In genomic region chrX:10899232-10899631, dm6 we compare ENCODE assay signal across 5 fruit fly cellular contexts.
A peak's percentile ranks its signal among the peaks of the same experiment; 100 is the strongest.
TF ChIP-seq lines count a peak whose summit lies in the region.

CG1582 (minus strand) TSS chrX:10899302.

- no peak for TF ChIP-seq CTCF in whole organism, embryonic (GFP tag; optimal IDR thresholded peaks at IDR 0.05; lab: Kevin White, UChicago)

TF ChIP-seq in whole organism, adult, 20 proteins besides CTCF, POLR2A, EP300 and RAD21:
- peak; percentile 70 for TF ChIP-seq bab1 (GFP tag; optimal IDR thresholded peaks at IDR 0.05; lab: Kevin White, UChicago)
- peak; percentile 44 for TF ChIP-seq Mnt (GFP tag; optimal IDR thresholded peaks at IDR 0.05; lab: Kevin White, UChicago)
- no peak for TF ChIP-seq Clk (GFP tag; optimal IDR thresholded peaks at IDR 0.05; lab: Kevin White, UChicago)
- peak; percentile 14 for TF ChIP-seq tj (GFP tag; optimal IDR thresholded peaks at IDR 0.05; lab: Kevin White, UChicago)
- TF ChIP-seq CG14711 (tag; optimal IDR thresholded peaks at IDR 0.05; lab: Kevin White, UChicago), result peak; percentile 41
- TF ChIP-seq CG11617 (GFP tag; optimal IDR thresholded peaks at IDR 0.05; lab: Kevin White, UChicago), result no peak
- TF ChIP-seq CG7101 (tag; optimal IDR thresholded peaks at IDR 0.05; lab: Kevin White, UChicago), result peak; percentile 13
- TF ChIP-seq CG1620 (GFP tag; optimal IDR thresholded peaks at IDR 0.05; lab: Kevin White, UChicago), result no peak
- TF ChIP-seq Crg-1 (GFP tag; optimal IDR thresholded peaks at IDR 0.05; lab: Kevin White, UChicago), result no peak
- no peak for TF ChIP-seq ovo (GFP tag; optimal IDR thresholded peaks at IDR 0.05; lab: Kevin White, UChicago)
- no peak for TF ChIP-seq Hr96 (GFP tag; optimal IDR thresholded peaks at IDR 0.05; lab: Kevin White, UChicago)

TF ChIP-seq in whole organism, embryonic, 481 proteins besides CTCF, POLR2A, EP300 and RAD21 (continues in another document):
- TF ChIP-seq CHES-1-like (GFP tag; optimal IDR thresholded peaks at IDR 0.05; lab: Kevin White, UChicago), result no peak
- TF ChIP-seq CG10565 (GFP tag; optimal IDR thresholded peaks at IDR 0.05; lab: Kevin White, UChicago), result no peak
- no peak for TF ChIP-seq CG6654 (GFP tag; optimal IDR thresholded peaks at IDR 0.05; lab: Kevin White, UChicago)
- TF ChIP-seq CG7928 (GFP tag; optimal IDR thresholded peaks at IDR 0.05; lab: Kevin White, UChicago), result no peak
- no peak for TF ChIP-seq jigr1 (GFP tag; IDR thresholded peaks at IDR 0.05; lab: Robert Waterston, UW)
- TF ChIP-seq Dad (GFP tag; optimal IDR thresholded peaks at IDR 0.05; lab: Kevin White, UChicago), result no peak
- TF ChIP-seq ac (GFP tag; optimal IDR thresholded peaks at IDR 0.05; lab: Kevin White, UChicago), result no peak
- TF ChIP-seq TFAM (GFP tag; optimal IDR thresholded peaks at IDR 0.05; lab: Kevin White, UChicago), result no peak
- TF ChIP-seq CG8290 (GFP tag; optimal IDR thresholded peaks at IDR 0.05; lab: Kevin White, UChicago), result no peak
- TF ChIP-seq CG8290 (tag; optimal IDR thresholded peaks at IDR 0.05; lab: Kevin White, UChicago), result no peak
- no peak for TF ChIP-seq Ravus (GFP tag; IDR thresholded peaks at IDR 0.05; lab: Robert Waterston, UW)
- no peak for TF ChIP-seq Side (GFP tag; optimal IDR thresholded peaks at IDR 0.05; lab: Kevin White, UChicago)
- no peak for TF ChIP-seq Gsc (GFP tag; IDR thresholded peaks at IDR 0.05; lab: Robert Waterston, UW)
- TF ChIP-seq gsb (GFP tag; IDR thresholded peaks at IDR 0.05; lab: Robert Waterston, UW), result no peak
- peak in 1 of 2 experiments; percentile 9 for TF ChIP-seq Pdp1 (GFP tag; optimal IDR thresholded peaks at IDR 0.05; lab: Kevin White, UChicago)
- TF ChIP-seq aop (GFP tag; IDR thresholded peaks at IDR 0.05; lab: Robert Waterston, UW), result no peak
- TF ChIP-seq Hey (tag; optimal IDR thresholded peaks at IDR 0.05; lab: Kevin White, UChicago), result no peak
- no peak for TF ChIP-seq CG8765 (GFP tag; IDR thresholded peaks at IDR 0.05; lab: Robert Waterston, UW)
- peak; percentile 21 for TF ChIP-seq dmrt11E (tag; optimal IDR thresholded peaks at IDR 0.05; lab: Kevin White, UChicago)
- no peak for TF ChIP-seq fd102C (GFP tag; optimal IDR thresholded peaks at IDR 0.05; lab: Kevin White, UChicago)
- peak; percentile 37 for TF ChIP-seq Sin3A (optimal IDR thresholded peaks at IDR 0.05; lab: Kevin White, UChicago)
- no peak for TF ChIP-seq CG17328 (GFP tag; IDR thresholded peaks at IDR 0.05; lab: Robert Waterston, UW)

TF ChIP-seq in whole organism, prepupa, 60 proteins besides CTCF, POLR2A, EP300 and RAD21:
- no peak for TF ChIP-seq CG11294 (GFP tag; IDR thresholded peaks at IDR 0.05; lab: Robert Waterston, UW)
- peak; percentile 8 for TF ChIP-seq Hr39 (GFP tag; optimal IDR thresholded peaks at IDR 0.05; lab: Kevin White, UChicago)
- peak; percentile 18 for TF ChIP-seq esn (GFP tag; optimal IDR thresholded peaks at IDR 0.05; lab: Kevin White, UChicago)
- peak; percentile 65 for TF ChIP-seq achi (GFP tag; optimal IDR thresholded peaks at IDR 0.05; lab: Kevin White, UChicago)
- TF ChIP-seq svp (GFP tag; lab: Kevin White, UChicago), result peak; percentile 54
- TF ChIP-seq OdsH (GFP tag; optimal IDR thresholded peaks at IDR 0.05; lab: Kevin White, UChicago), result peak; percentile 16
- no peak for TF ChIP-seq Met (GFP tag; optimal IDR thresholded peaks at IDR 0.05; lab: Kevin White, UChicago)
- TF ChIP-seq net (GFP tag; optimal IDR thresholded peaks at IDR 0.05; lab: Kevin White, UChicago), result no peak
- TF ChIP-seq Eip78C (GFP tag; lab: Kevin White, UChicago), result peak; percentile 46
- no peak for TF ChIP-seq CG15336 (GFP tag; IDR thresholded peaks at IDR 0.05; lab: Robert Waterston, UW)

TF ChIP-seq in whole organism, pupa, 21 proteins besides CTCF, POLR2A, EP300 and RAD21:
- TF ChIP-seq CG8301 (tag; optimal IDR thresholded peaks at IDR 0.05; lab: Kevin White, UChicago) (no peak), Pif1A (GFP tag; optimal IDR thresholded peaks at IDR 0.05; lab: Kevin White, UChicago) (no peak), CG15710 (tag; optimal IDR thresholded peaks at IDR 0.05; lab: Kevin White, UChicago) (peak; percentile 6), CG8159 (tag; optimal IDR thresholded peaks at IDR 0.05; lab: Kevin White, UChicago) (peak; percentile 11)

TF ChIP-seq in whole organism, wandering third instar larva, 38 proteins besides CTCF, POLR2A, EP300 and RAD21:
- TF ChIP-seq Hr83 (GFP tag; optimal IDR thresholded peaks at IDR 0.05; lab: Kevin White, UChicago; ENCODE audit: poor library complexity, severe bottlenecking), result no peak
- TF ChIP-seq Myc (optimal IDR thresholded peaks at IDR 0.05; lab: Kevin White, UChicago), result peak; percentile 97
- peak; percentile 4 for TF ChIP-seq h (GFP tag; optimal IDR thresholded peaks at IDR 0.05; lab: Kevin White, UChicago)
- no peak for TF ChIP-seq Mio (GFP tag; optimal IDR thresholded peaks at IDR 0.05; lab: Kevin White, UChicago)
- peak; percentile 52 for TF ChIP-seq HLH106 (tag; optimal IDR thresholded peaks at IDR 0.05; lab: Kevin White, UChicago)
- no peak for TF ChIP-seq dmrt93B (GFP tag; optimal IDR thresholded peaks at IDR 0.05; lab: Kevin White, UChicago)
- TF ChIP-seq woc (GFP tag; optimal IDR thresholded peaks at IDR 0.05; lab: Kevin White, UChicago), result peak; percentile 73
- TF ChIP-seq Rel (GFP tag; optimal IDR thresholded peaks at IDR 0.05; lab: Kevin White, UChicago), result no peak
- TF ChIP-seq Rel (tag; optimal IDR thresholded peaks at IDR 0.05; lab: Kevin White, UChicago), result no peak
- no peak for TF ChIP-seq Jra (GFP tag; optimal IDR thresholded peaks at IDR 0.05; lab: Kevin White, UChicago)
